Fruit fly (Drosophila melanogaster): ENCODE data around the gene Tim17b.

The Tim17b gene

DNA sequence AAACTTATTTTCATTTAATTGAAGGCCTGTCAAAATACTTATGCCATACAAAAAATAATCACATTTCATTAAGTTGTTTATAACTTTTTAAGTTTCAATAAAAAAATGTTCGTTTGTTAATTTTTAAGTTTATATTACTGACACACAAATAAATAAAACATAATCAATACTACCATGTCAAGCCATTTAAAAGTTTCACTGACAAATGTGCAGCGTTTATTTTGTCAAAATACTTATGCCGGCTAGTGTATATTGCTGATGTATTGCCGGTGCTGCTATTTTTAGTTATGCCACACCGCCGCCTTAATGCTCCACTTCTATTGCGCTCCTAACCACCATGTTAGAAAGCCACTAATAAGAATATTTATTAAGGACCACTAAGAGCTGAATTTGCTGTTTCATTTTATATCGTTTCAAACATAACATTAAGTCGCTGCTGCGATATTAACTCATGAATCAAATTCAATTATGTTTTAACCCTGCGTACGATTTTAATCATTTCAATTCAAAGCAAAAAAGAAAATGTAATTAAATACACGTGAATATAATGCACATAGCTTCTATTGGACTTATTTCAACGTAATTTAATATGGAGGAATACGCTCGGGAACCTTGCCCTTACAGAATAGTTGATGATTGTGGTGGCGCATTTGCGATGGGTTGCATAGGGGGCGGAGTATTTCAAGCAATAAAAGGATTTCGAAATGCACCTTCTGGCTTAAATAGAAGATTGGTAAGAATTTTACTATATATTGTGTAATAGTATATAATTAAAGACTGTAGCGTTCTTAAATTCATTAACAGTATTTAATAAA, at the start of gene Tim17b:
TSS of gene Tim17b (plus strand) at position 422 of the 815 bp plus-strand sequence.
- no peak for TF ChIP-seq noc (tag; optimal IDR thresholded peaks at IDR 0.05)

DNA sequence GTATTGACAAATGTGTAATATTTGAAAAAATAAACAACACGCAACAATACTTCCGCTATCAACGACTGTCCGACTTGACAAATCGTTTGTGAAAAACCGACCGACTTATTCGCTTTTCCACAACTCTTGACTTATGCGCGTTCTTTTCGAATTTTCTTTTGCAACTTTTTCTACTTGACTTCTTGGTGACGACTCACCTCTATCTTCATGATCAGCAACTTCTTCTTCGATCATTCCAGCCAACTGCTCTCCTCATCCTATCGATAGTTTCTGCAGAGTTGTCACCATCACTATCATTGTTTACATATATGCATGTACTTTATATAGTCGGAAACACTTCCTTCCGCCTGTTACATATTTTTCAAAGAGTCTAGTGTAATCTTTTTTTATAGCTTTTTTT, 719 bp upstream of the Tim17b start:
- TF ChIP-seq noc (tag; optimal IDR thresholded peaks at IDR 0.05), result no peak

DNA sequence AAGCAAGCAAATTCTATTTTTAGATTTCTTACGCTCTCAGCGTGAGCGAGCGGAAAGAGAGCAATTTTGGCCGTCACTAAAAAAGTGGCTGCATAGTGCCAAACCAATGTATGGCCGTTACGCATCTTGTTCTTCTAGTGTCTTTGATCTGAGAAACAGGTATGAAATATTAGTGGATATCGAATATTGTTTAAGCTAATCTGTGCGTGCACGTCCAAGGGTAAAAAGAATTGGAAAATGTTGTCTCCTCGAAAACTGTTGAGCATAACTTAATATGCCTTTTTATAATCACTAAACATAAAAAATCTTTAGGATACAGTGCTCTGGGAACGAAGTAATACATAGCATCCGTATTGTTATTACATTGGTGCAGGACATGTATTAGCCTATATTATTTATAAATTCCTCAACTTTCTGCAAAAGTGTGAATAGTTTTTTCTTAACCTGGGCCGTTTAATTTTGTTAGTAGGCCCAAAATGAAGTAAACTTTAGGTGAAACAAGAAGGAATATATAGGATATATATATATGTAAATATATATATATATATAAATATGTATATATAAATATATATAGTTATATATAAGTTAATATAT, 14.0 kb downstream of the Tim17b start:
- TF ChIP-seq noc (tag; optimal IDR thresholded peaks at IDR 0.05), result no peak

DNA sequence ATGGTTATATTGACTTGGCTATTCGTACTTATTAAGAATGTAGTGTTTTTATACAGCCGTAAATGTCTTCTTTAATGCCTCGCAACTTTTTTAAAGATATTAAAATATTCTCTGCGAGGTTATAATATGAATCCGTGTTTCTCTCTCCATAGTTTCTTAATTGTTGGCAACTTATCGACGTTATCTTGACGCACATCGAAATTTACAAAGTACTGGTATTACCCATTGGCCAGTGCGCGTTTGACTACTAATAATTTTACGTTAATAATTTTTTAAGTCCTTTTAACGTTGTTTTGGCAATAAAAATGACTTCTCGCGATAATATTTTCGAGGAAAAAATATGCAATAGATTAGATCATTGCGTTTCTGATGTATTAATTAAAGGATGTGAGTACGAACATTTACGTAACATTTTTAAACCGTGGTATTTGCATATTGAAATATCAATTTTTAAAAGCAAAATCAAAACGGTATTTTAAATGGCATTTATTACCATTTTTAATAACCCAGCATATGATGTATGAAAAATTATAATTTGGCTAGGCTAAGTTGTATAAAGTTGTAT, 15.6 kb downstream of the Tim17b start, which contains the start of gene CG41128:
TSS of gene CG41128 (plus strand) at position 211 of the 565 bp plus-strand sequence.
- no peak for TF ChIP-seq noc (tag; optimal IDR thresholded peaks at IDR 0.05)

DNA sequence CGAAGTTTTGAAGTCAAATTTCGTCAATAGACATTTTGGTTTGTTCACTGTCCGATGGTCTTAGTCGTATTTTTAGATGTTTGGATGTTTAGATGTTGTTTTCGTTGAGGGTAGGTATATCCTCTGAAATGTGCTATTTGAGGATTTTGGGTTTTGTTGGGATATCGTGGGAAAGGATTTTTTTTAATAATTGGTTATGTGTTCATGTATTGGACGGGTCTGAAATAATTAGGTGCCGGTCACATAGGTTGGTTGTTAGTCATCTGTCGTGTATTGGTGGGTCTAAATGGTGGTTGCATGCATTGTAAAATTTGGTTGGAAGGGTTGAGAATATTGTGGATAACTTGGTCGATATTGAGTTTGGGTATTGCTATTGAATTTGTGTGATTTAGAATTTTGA, 52.1 kb downstream of the Tim17b start:
- TF ChIP-seq noc (tag; optimal IDR thresholded peaks at IDR 0.05), result no peak

DNA sequence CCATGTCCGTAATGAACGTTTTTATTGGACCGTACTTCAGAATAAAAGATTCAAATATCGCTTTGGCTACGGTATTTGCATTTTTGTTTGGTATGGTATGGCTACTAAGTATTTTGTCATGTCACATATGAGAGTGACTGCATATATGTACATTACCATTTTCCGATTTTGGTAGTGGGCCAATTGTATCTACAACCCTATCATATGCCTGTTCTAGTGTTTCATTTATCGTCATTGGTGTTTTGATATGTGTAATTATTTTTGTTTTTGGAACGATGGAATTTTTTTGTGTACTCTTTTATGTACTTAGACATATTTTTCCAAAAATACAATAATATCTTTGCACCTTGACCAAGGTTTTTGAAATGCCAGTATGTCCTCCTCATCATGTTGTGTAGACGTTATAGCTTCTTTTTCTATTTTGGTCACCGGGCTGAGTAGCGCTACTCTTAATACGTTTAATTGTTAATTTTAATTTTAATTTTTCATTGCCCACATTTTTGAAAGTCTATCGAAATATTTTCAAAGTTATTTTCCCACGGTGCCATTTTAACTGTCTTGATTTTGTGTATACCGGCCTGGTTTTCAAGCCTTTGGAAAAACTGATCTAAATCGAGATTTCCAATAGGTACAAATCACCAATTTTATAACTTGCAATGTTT, 55.1 kb downstream of the Tim17b start:
- TF ChIP-seq noc (tag; optimal IDR thresholded peaks at IDR 0.05), result no peak
